Worm (Caenorhabditis elegans) whole organism, early embryonic: ENCODE results near the gene F58B4.6.

Experiments
- F13C5.2 ChIP-seq: sonication (generic microtip); optimal IDR thresholded peaks from 2 replicates; lab custom pipeline; 2017; ENCODE audit warnings: mild to moderate bottlenecking, missing genetic modification characterization, inconsistent platforms, missing compliant biosample characterization
- aly-1 ChIP-seq: sonication (generic microtip); optimal IDR thresholded peaks from 2 replicates; lab custom pipeline; 2016; ENCODE audit warnings: missing genetic modification characterization, missing compliant biosample characterization
- ama-1 ChIP-seq: fragments of 150-350 bp; optimal IDR thresholded peaks from 2 replicates; lab custom pipeline; 2014
- ceh-36 ChIP-seq: sonication (generic microtip); optimal IDR thresholded peaks from 2 replicates; lab custom pipeline; 2016; ENCODE audit warnings: missing genetic modification characterization, inconsistent platforms, missing compliant biosample characterization
- flt-1 ChIP-seq: fragments of 200-800 bp; sonication (Bioruptor generic); IDR thresholded peaks from 2 replicates; pipeline ENCODE4 v1.3.6; 2022; ENCODE audit warnings: missing genetic modification characterization, missing compliant biosample characterization
- hmbx-1 ChIP-seq: sonication (generic microtip); optimal IDR thresholded peaks from 2 replicates; lab custom pipeline; 2016; ENCODE audit warnings: mild to moderate bottlenecking, missing genetic modification characterization, missing compliant biosample characterization
- hmg-4 ChIP-seq: fragments of 200-800 bp; sonication (Bioruptor generic); optimal IDR thresholded peaks from 2 replicates; lab custom pipeline; 2018; ENCODE audit warnings: mild to moderate bottlenecking, missing genetic modification characterization, missing compliant biosample characterization
- pes-1 ChIP-seq: fragments of 200-800 bp; sonication (Bioruptor generic); IDR thresholded peaks from 2 replicates; pipeline ENCODE4 v1.3.6; 2022; ENCODE audit warnings: missing genetic modification reagents, missing genetic modification characterization, missing compliant biosample characterization
- scrt-1 ChIP-seq: fragments of 200-800 bp; sonication (Bioruptor generic); IDR thresholded peaks from 2 replicates; pipeline ENCODE4 v1.3.6; 2022; ENCODE audit warnings: missing genetic modification characterization, missing compliant biosample characterization
- sea-1 ChIP-seq: fragments of 200-800 bp; sonication (Bioruptor generic); conservative IDR thresholded peaks from 2 replicates; pipeline ENCODE4 v1.3.6; 2022; ENCODE audit warnings: missing genetic modification characterization, missing compliant biosample characterization
- tbx-11 ChIP-seq: fragments of 200-800 bp; sonication (Bioruptor generic); IDR thresholded peaks from 2 replicates; pipeline ENCODE4 v1.3.6; 2022; ENCODE audit warnings: missing genetic modification characterization, missing compliant biosample characterization
- tbx-37 ChIP-seq: fragments of 200-800 bp; sonication (Bioruptor generic); conservative IDR thresholded peaks from 2 replicates; pipeline ENCODE4 v1.3.6; 2022; ENCODE audit warnings: missing genetic modification reagents, missing genetic modification characterization, missing compliant biosample characterization

- no peak for TF ChIP-seq pes-1
- TF ChIP-seq flt-1 (GFP tag; lab: Robert Waterston, UW) = no peak
- TF ChIP-seq ama-1 (lab: Kevin White, UChicago) = no peak
- no peak for TF ChIP-seq aly-1
- TF ChIP-seq hmg-4 (GFP tag; lab: Kevin White, UChicago) = no peak
- no peak for TF ChIP-seq tbx-11
- no peak for TF ChIP-seq F13C5.2 (tag; lab: Kevin White, UChicago)
- TF ChIP-seq hmbx-1 = no peak
- no peak for TF ChIP-seq sea-1 (GFP tag; lab: Robert Waterston, UW)
- TF ChIP-seq ceh-36 = no peak
- TF ChIP-seq scrt-1 = no peak
- no peak for TF ChIP-seq tbx-37 (GFP tag; lab: Robert Waterston, UW)
These were observed 15.8 kb downstream of the F58B4.6 start for ce11 chrV:10940571-10940991.
